Worm (Caenorhabditis elegans): ENCODE data around the gene C46C11.4.
A peak's percentile ranks its signal among the peaks of the same experiment; 100 is the strongest.

C46C11.4 gene

ce11 chrX:4647104-4647503 is at the start of gene C46C11.4:
Gene C46C11.4, minus strand, starts transcription at chrX:4647204.
- no peak for TF ChIP-seq vab-15 (tag; optimal IDR thresholded peaks at IDR 0.05)
- no peak for TF ChIP-seq C34B4.2 (tag; optimal IDR thresholded peaks at IDR 0.05)
- no peak for TF ChIP-seq nhr-19 (GFP tag; conservative IDR thresholded peaks at IDR 0.05)
- TF ChIP-seq mef-2 (tag; optimal IDR thresholded peaks at IDR 0.05) = no peak
- TF ChIP-seq xbp-1 (tag; optimal IDR thresholded peaks at IDR 0.05) = no peak
- no peak for TF ChIP-seq pag-3 (tag; optimal IDR thresholded peaks at IDR 0.05; ENCODE audit: borderline replicate concordance, insufficient read depth)
- no peak for TF ChIP-seq dsc-1 (tag; optimal IDR thresholded peaks at IDR 0.05)
- TF ChIP-seq mep-1 (tag; optimal IDR thresholded peaks at IDR 0.05) = no peak
- TF ChIP-seq hpl-2 (GFP tag; optimal IDR thresholded peaks at IDR 0.05) = no peak
- no peak for TF ChIP-seq ets-5 (GFP tag; IDR thresholded peaks at IDR 0.05)
- TF ChIP-seq ztf-4 (tag; optimal IDR thresholded peaks at IDR 0.05) = no peak
- TF ChIP-seq unc-62 (GFP tag; optimal IDR thresholded peaks at IDR 0.05) = no peak
- TF ChIP-seq isw-1 (GFP tag; IDR thresholded peaks at IDR 0.05) = no peak
- no peak for TF ChIP-seq ceh-88 (GFP tag; IDR thresholded peaks at IDR 0.05)

ce11 chrX:4694611-4695370 is 47.8 kb upstream of the C46C11.4 start:
- no peak for TF ChIP-seq nhr-85 (tag)
- TF ChIP-seq lin-14 (GFP tag; optimal IDR thresholded peaks at IDR 0.05) = peak; percentile 21
- no peak for TF ChIP-seq fos-1 (tag; optimal IDR thresholded peaks at IDR 0.05)
- no peak for TF ChIP-seq pax-3 (tag; optimal IDR thresholded peaks at IDR 0.05)
- TF ChIP-seq blmp-1 (tag; optimal IDR thresholded peaks at IDR 0.05) = peak; percentile 66

DNA sequence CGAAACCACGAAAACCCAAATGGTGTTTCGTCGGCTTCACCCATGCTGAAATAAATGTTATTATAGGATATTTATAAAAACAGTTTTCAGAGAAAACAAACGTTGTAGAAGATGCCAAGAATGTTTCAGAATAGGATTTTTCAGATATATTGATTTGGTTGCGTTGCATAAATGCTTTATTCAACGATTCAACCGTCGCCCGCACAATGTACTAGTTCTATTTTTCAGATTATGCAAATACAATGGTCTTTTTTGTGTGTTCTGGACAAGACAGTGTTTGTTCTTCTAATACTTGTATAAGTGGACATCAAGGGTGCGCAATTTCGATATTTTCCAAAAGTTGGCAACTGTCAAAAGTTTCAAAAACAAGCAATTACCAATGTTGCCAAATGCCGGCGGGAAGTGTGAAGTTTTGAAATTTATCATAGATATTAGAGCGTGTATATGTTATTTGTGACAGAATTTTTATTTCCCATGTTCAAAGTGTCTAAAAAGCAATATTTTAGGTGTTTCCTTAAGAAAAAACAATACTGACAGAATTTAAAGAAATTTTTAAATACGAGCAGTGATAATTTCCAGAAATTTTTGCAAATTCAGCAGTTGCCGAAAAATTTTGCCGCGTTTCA is 44.3 kb upstream of the C46C11.4 start, which contains the start of gene K02G10.5:
TSS of gene K02G10.5 (minus strand) at position 51 of the 626 bp plus-strand sequence.
- TF ChIP-seq irx-1 (tag; optimal IDR thresholded peaks at IDR 0.05) (no peak), Y116A8C.19 (tag; optimal IDR thresholded peaks at IDR 0.05; ENCODE audit: borderline replicate concordance) (no peak), nhr-71 (tag; optimal IDR thresholded peaks at IDR 0.05) (no peak), unc-130 (tag; optimal IDR thresholded peaks at IDR 0.05) (no peak), unc-98 (GFP tag; IDR thresholded peaks at IDR 0.05) (no peak)

ce11 chrX:4685579-4685978 is 38.6 kb upstream of the C46C11.4 start:
- TF ChIP-seq lin-14 (GFP tag; optimal IDR thresholded peaks at IDR 0.05) = peak; percentile 23
- TF ChIP-seq jun-1 (tag; optimal IDR thresholded peaks at IDR 0.05) = no peak
- peak in 1 of 6 experiments; percentile 9 for TF ChIP-seq elt-3 (tag; optimal IDR thresholded peaks at IDR 0.05)
- TF ChIP-seq Y116A8C.19 (tag; optimal IDR thresholded peaks at IDR 0.05; ENCODE audit: borderline replicate concordance) = no peak

DNA sequence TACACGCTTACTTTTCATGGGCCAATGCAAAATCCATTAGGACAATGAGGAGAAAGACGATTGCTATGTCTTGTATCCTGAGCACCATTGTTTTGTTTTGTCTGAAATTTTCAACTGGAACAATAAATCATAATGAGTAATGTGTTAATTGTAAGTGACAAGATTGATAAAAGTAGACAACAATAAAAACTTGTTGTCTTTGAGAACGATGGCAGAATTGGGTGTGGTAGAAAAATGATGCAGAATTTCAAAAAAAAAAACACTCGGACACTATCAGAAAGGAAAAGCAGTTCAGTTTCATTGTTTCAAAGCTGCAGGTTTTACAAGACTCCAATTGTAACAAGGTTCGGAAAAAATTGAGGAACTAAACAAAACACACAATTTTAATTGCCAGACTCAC is 35.6 kb upstream of the C46C11.4 start, which contains the start of gene K02G10.15:
TSS of gene K02G10.15 (minus strand) at position 101 of the 400 bp plus-strand sequence.
- TF ChIP-seq sup-37 (GFP tag; optimal IDR thresholded peaks at IDR 0.05) (no peak), C34B4.2 (tag; optimal IDR thresholded peaks at IDR 0.05) (no peak), ces-1 (GFP tag; optimal IDR thresholded peaks at IDR 0.05) (no peak), nhr-19 (GFP tag; conservative IDR thresholded peaks at IDR 0.05) (no peak), elt-3 (tag; optimal IDR thresholded peaks at IDR 0.05) (no peak), aly-2 (tag; optimal IDR thresholded peaks at IDR 0.05) (no peak), pax-3 (tag; optimal IDR thresholded peaks at IDR 0.05) (no peak), ceh-90 (tag; optimal IDR thresholded peaks at IDR 0.05) (no peak), lsy-2 (tag; optimal IDR thresholded peaks at IDR 0.05) (no peak), mep-1 (tag; optimal IDR thresholded peaks at IDR 0.05) (no peak), unc-62 (GFP tag; optimal IDR thresholded peaks at IDR 0.05) (no peak), fkh-4 (tag; optimal IDR thresholded peaks at IDR 0.05; ENCODE audit: borderline replicate concordance) (no peak), ztf-4 (tag; optimal IDR thresholded peaks at IDR 0.05) (no peak), F16B12.6 (tag; optimal IDR thresholded peaks at IDR 0.05) (no peak), aha-1 (tag; optimal IDR thresholded peaks at IDR 0.05) (no peak), fkh-8 (tag; optimal IDR thresholded peaks at IDR 0.05) (no peak), swsn-7 (tag; optimal IDR thresholded peaks at IDR 0.05) (no peak), pag-3 (tag; optimal IDR thresholded peaks at IDR 0.05; ENCODE audit: borderline replicate concordance, insufficient read depth) (no peak), Y116A8C.19 (tag; optimal IDR thresholded peaks at IDR 0.05; ENCODE audit: borderline replicate concordance) (no peak)

All from whole organism, L1 larva.